Worm (Caenorhabditis elegans) whole organism, L4 larva: ENCODE results near the gene F25B3.2.
A peak's percentile ranks its signal among the peaks of the same experiment; 100 is the strongest.

ENCODE experiments used
- F26F4.8 ChIP-seq: fragments of 200-800 bp; sonication (Bioruptor generic); conservative IDR thresholded peaks from 2 replicates; pipeline ENCODE4 v1.3.6; 2022; ENCODE audit warnings: missing genetic modification characterization, missing compliant biosample characterization
- F49E8.2 ChIP-seq: sonication (generic microtip); optimal IDR thresholded peaks from 2 replicates; lab custom pipeline; 2016; ENCODE audit warnings: missing compliant biosample characterization, mild to moderate bottlenecking, missing genetic modification characterization, borderline replicate concordance
- R02D3.7 ChIP-seq: fragments of 150-350 bp; sonication (generic microtip); optimal IDR thresholded peaks from 3 replicates; lab custom pipeline; 2014; ENCODE audit warnings: missing biosample characterization, missing genetic modification characterization
- Y48G9A.11 ChIP-seq: fragments of 200-800 bp; sonication (Bioruptor generic); IDR thresholded peaks from 2 replicates; pipeline ENCODE4 v1.3.6; 2022; ENCODE audit warnings: missing genetic modification reagents, missing genetic modification characterization, missing compliant biosample characterization
- Y5F2A.4 ChIP-seq: fragments of 200-800 bp; sonication (Bioruptor generic); optimal IDR thresholded peaks from 2 replicates; lab custom pipeline; 2018; ENCODE audit warnings: mild to moderate bottlenecking, missing genetic modification characterization, missing compliant biosample characterization
- ZK337.2 ChIP-seq: fragments of 200-800 bp; sonication (Bioruptor generic); IDR thresholded peaks from 2 replicates; pipeline ENCODE4 v1.3.6; 2022; ENCODE audit warnings: missing genetic modification reagents, missing genetic modification characterization, missing compliant biosample characterization
- aha-1 ChIP-seq: fragments of 150-350 bp; peaks from one replicate; lab custom pipeline; 2014; ENCODE audit warnings: missing biosample characterization, missing genetic modification characterization
- ceh-32 ChIP-seq: sonication (generic microtip); optimal IDR thresholded peaks from 2 replicates; lab custom pipeline; 2016; ENCODE audit warnings: mild to moderate bottlenecking, missing genetic modification characterization, missing compliant biosample characterization; ENCODE audit not compliant: poor library complexity
- ceh-44 ChIP-seq: fragments of 200-800 bp; sonication (Bioruptor generic); IDR thresholded peaks from 2 replicates; pipeline ENCODE4 v1.3.6; 2022; ENCODE audit warnings: missing genetic modification reagents, missing genetic modification characterization, missing compliant biosample characterization
- cey-2 ChIP-seq: sonication (generic microtip); optimal IDR thresholded peaks from 3 replicates; lab custom pipeline; 2017; ENCODE audit warnings: missing genetic modification characterization, mild to moderate bottlenecking, missing compliant biosample characterization, antibody characterized with exemption, borderline replicate concordance; ENCODE audit not compliant: insufficient read depth
- daf-12 ChIP-seq: fragments of 150-350 bp; optimal IDR thresholded peaks from 2 replicates; lab custom pipeline; 2014; ENCODE audit warnings: missing biosample characterization, missing genetic modification reagents, missing genetic modification characterization
- daf-16 ChIP-seq, 3 experiments: sonication (generic microtip); optimal IDR thresholded peaks; 2 replicates each; lab custom pipeline; 2016 to 2017; ENCODE audit warnings: missing genetic modification characterization in 3 of 3, missing genetic modification reagents in 3 of 3, mild to moderate bottlenecking in 2 of 3, missing compliant biosample characterization in 2 of 3, missing biosample characterization in 1 of 3, moderate library complexity in 1 of 3
- daf-8 ChIP-seq: fragments of 200-800 bp; sonication (Bioruptor generic); IDR thresholded peaks from 2 replicates; pipeline ENCODE4 v1.3.6; 2022; ENCODE audit warnings: missing genetic modification characterization, missing compliant biosample characterization
- dmd-6 ChIP-seq: fragments of 200-800 bp; sonication (Bioruptor generic); IDR thresholded peaks from 2 replicates; pipeline ENCODE4 v1.3.6; 2022; ENCODE audit warnings: missing genetic modification reagents, missing genetic modification characterization, missing compliant biosample characterization
- dmd-8 ChIP-seq: fragments of 200-800 bp; sonication (Bioruptor generic); IDR thresholded peaks from 2 replicates; pipeline ENCODE4 v1.3.6; 2022; ENCODE audit warnings: missing genetic modification characterization, missing compliant biosample characterization
- egl-27 ChIP-seq: sonication (generic microtip); optimal IDR thresholded peaks from 3 replicates; lab custom pipeline; 2017; ENCODE audit warnings: missing biosample characterization, missing genetic modification reagents, missing genetic modification characterization
- gei-8 ChIP-seq: fragments of 200-800 bp; sonication (Bioruptor generic); optimal IDR thresholded peaks from 2 replicates; lab custom pipeline; 2018; ENCODE audit warnings: mild to moderate bottlenecking, missing genetic modification characterization, missing compliant biosample characterization
- jun-1 ChIP-seq: fragments of 150-350 bp; optimal IDR thresholded peaks from 2 replicates; lab custom pipeline; 2014; ENCODE audit warnings: missing biosample characterization, missing genetic modification reagents, missing genetic modification characterization
- lin-29 ChIP-seq: fragments of 200-800 bp; sonication (Bioruptor generic); IDR thresholded peaks from 2 replicates; pipeline ENCODE4 v1.3.6; 2022; ENCODE audit warnings: missing genetic modification reagents, missing genetic modification characterization, missing compliant biosample characterization
- lin-38 ChIP-seq: fragments of 200-800 bp; sonication (Bioruptor generic); IDR thresholded peaks from 2 replicates; pipeline ENCODE4 v1.3.6; 2022; ENCODE audit warnings: missing genetic modification reagents, missing genetic modification characterization, missing compliant biosample characterization
- lir-3 ChIP-seq: sonication (generic microtip); optimal IDR thresholded peaks from 2 replicates; lab custom pipeline; 2016; ENCODE audit warnings: mild to moderate bottlenecking, missing genetic modification characterization, missing compliant biosample characterization
- lsy-2 ChIP-seq, 2 experiments: fragments of 150-350 bp in 1 of 2; sonication (generic microtip) in 1 of 2; optimal IDR thresholded peaks; 2 replicates each; lab custom pipeline; 2014 to 2017; ENCODE audit warnings: missing biosample characterization in 2 of 2, missing genetic modification characterization in 2 of 2
- madf-9 ChIP-seq: fragments of 200-800 bp; sonication (Bioruptor generic); conservative IDR thresholded peaks from 2 replicates; pipeline ENCODE4 v1.3.6; 2022; ENCODE audit warnings: missing genetic modification reagents, missing genetic modification characterization, missing compliant biosample characterization
- mdl-1 ChIP-seq, 2 experiments: fragments of 150-350 bp in 1 of 2; sonication (generic microtip) in 1 of 2; optimal IDR thresholded peaks; 2 replicates each; lab custom pipeline; 2014 to 2017; ENCODE audit warnings: missing biosample characterization in 2 of 2, missing genetic modification characterization in 2 of 2
- mdt-29 ChIP-seq: fragments of 200-800 bp; sonication (Bioruptor generic); IDR thresholded peaks from 2 replicates; pipeline ENCODE4 v1.3.6; 2022; ENCODE audit warnings: missing genetic modification reagents, missing genetic modification characterization, missing compliant biosample characterization
- mes-2 ChIP-seq: sonication (generic microtip); optimal IDR thresholded peaks from 2 replicates; lab custom pipeline; 2016; ENCODE audit warnings: missing genotype, mild to moderate bottlenecking, missing genetic modification characterization, missing compliant biosample characterization; ENCODE audit not compliant: poor library complexity, severe bottlenecking
- mxl-2 ChIP-seq: fragments of 200-800 bp; sonication (Bioruptor generic); conservative IDR thresholded peaks from 2 replicates; pipeline ENCODE4 v1.3.6; 2022; ENCODE audit warnings: missing genetic modification reagents, missing genetic modification characterization, missing compliant biosample characterization
- mxl-3 ChIP-seq: fragments of 200-800 bp; sonication (Bioruptor generic); optimal IDR thresholded peaks from 2 replicates; lab custom pipeline; 2018; ENCODE audit warnings: mild to moderate bottlenecking, missing genetic modification characterization, missing compliant biosample characterization
- nhr-10 ChIP-seq: fragments of 150-350 bp; optimal IDR thresholded peaks from 2 replicates; lab custom pipeline; 2014; ENCODE audit warnings: missing biosample characterization, missing genetic modification characterization
- nhr-11 ChIP-seq: fragments of 150-350 bp; optimal IDR thresholded peaks from 2 replicates; lab custom pipeline; 2014; ENCODE audit warnings: missing biosample characterization, missing genetic modification characterization
- nhr-111 ChIP-seq: fragments of 200-800 bp; sonication (Bioruptor generic); optimal IDR thresholded peaks from 2 replicates; lab custom pipeline; 2018; ENCODE audit warnings: mild to moderate bottlenecking, missing genetic modification characterization, missing compliant biosample characterization
- nhr-42 ChIP-seq: fragments of 200-800 bp; sonication (Bioruptor generic); IDR thresholded peaks from 2 replicates; pipeline ENCODE4 v1.3.6; 2022; ENCODE audit warnings: missing genetic modification characterization, missing compliant biosample characterization
- nhr-76 ChIP-seq: fragments of 150-350 bp; optimal IDR thresholded peaks from 2 replicates; lab custom pipeline; 2014; ENCODE audit warnings: missing biosample characterization, missing genetic modification characterization
- pha-4 ChIP-seq, 2 experiments: fragments of 150-350 bp in 1 of 2; fragments of 200-800 bp in 1 of 2; sonication (Bioruptor generic) in 1 of 2; IDR thresholded peaks in 1 of 2; optimal IDR thresholded peaks in 1 of 2; 2 replicates each; pipeline versions ENCODE4 v1.3.6 to Lab custom; 2014 to 2022; ENCODE audit warnings: missing genetic modification characterization in 2 of 2, missing genetic modification reagents in 2 of 2, missing biosample characterization in 1 of 2, missing compliant biosample characterization in 1 of 2
- php-3 ChIP-seq: fragments of 200-800 bp; sonication (Bioruptor generic); IDR thresholded peaks from 2 replicates; pipeline ENCODE4 v1.3.6; 2022; ENCODE audit warnings: missing genetic modification reagents, missing genetic modification characterization, missing compliant biosample characterization
- pqm-1 ChIP-seq: sonication (generic microtip); optimal IDR thresholded peaks from 2 replicates; lab custom pipeline; 2017; ENCODE audit warnings: missing biosample characterization, missing genetic modification characterization
- rbr-2 ChIP-seq: sonication (generic microtip); optimal IDR thresholded peaks from 2 replicates; lab custom pipeline; 2016; ENCODE audit warnings: missing genotype, missing genetic modification characterization, missing compliant biosample characterization
- saeg-2 ChIP-seq: fragments of 200-800 bp; sonication (Bioruptor generic); IDR thresholded peaks from 2 replicates; pipeline ENCODE4 v1.3.6; 2022; ENCODE audit warnings: missing genetic modification reagents, missing genetic modification characterization, missing compliant biosample characterization
- sdz-12 ChIP-seq: fragments of 200-800 bp; sonication (Bioruptor generic); optimal IDR thresholded peaks from 2 replicates; lab custom pipeline; 2018; ENCODE audit warnings: mild to moderate bottlenecking, missing genetic modification characterization, missing compliant biosample characterization
- skn-1 ChIP-seq: fragments of 150-350 bp; optimal IDR thresholded peaks from 2 replicates; lab custom pipeline; 2014; ENCODE audit warnings: missing biosample characterization, missing genetic modification characterization
- snpc-4 ChIP-seq: fragments of 150-350 bp; optimal IDR thresholded peaks from 2 replicates; lab custom pipeline; 2014; ENCODE audit warnings: missing biosample characterization, missing genetic modification characterization
- spr-1 ChIP-seq: sonication (generic microtip); optimal IDR thresholded peaks from 2 replicates; lab custom pipeline; 2016; ENCODE audit warnings: mild to moderate bottlenecking, missing genetic modification characterization, missing compliant biosample characterization
- spr-3 ChIP-seq: fragments of 200-800 bp; sonication (Bioruptor generic); optimal IDR thresholded peaks from 2 replicates; lab custom pipeline; 2018; ENCODE audit warnings: mild to moderate bottlenecking, missing genetic modification characterization, missing compliant biosample characterization
- tra-1 ChIP-seq: fragments of 200-800 bp; sonication (Bioruptor generic); IDR thresholded peaks from 2 replicates; pipeline ENCODE4 v1.3.6; 2022; ENCODE audit warnings: missing genetic modification reagents, missing genetic modification characterization, missing compliant biosample characterization
- unc-39 ChIP-seq: sonication (generic microtip); optimal IDR thresholded peaks from 2 replicates; lab custom pipeline; 2017; ENCODE audit warnings: missing biosample characterization, missing genetic modification characterization
- vab-7 ChIP-seq: fragments of 200-800 bp; sonication (Bioruptor generic); IDR thresholded peaks from 2 replicates; pipeline ENCODE4 v1.3.6; 2022; ENCODE audit warnings: missing genetic modification reagents, missing genetic modification characterization, missing compliant biosample characterization
- zfp-2 ChIP-seq: sonication (generic microtip); optimal IDR thresholded peaks from 2 replicates; lab custom pipeline; 2016; ENCODE audit warnings: mild to moderate bottlenecking, missing genetic modification characterization, missing compliant biosample characterization
- zfp-3 ChIP-seq: fragments of 200-800 bp; sonication (Bioruptor generic); conservative IDR thresholded peaks from 2 replicates; pipeline ENCODE4 v1.3.6; 2022; ENCODE audit warnings: missing genetic modification reagents, missing genetic modification characterization, missing compliant biosample characterization
- ztf-11 ChIP-seq: fragments of 150-350 bp; optimal IDR thresholded peaks from 2 replicates; lab custom pipeline; 2014; ENCODE audit warnings: missing biosample characterization, missing genetic modification characterization
- ztf-7 ChIP-seq: fragments of 150-350 bp; optimal IDR thresholded peaks from 2 replicates; lab custom pipeline; 2014; ENCODE audit warnings: missing biosample characterization, missing genetic modification characterization

The F25B3.2 gene

ce11 chrV:9544176-9544632, 32.9 kb upstream of the F25B3.2 start, which contains the start of gene mdf-1 (continued):
- TF ChIP-seq saeg-2 (GFP tag; lab: Robert Waterston, UW), result no peak
- no peak for TF ChIP-seq ceh-32
- peak; percentile 21 to 86 for TF ChIP-seq lsy-2 (tag; optimal IDR thresholded peaks at IDR 0.05; lab: Kevin White, UChicago)
- TF ChIP-seq mxl-2 (GFP tag; lab: Robert Waterston, UW), result no peak
- no peak for TF ChIP-seq mdl-1 (tag; optimal IDR thresholded peaks at IDR 0.05; lab: Kevin White, UChicago)
- no peak for TF ChIP-seq ztf-11 (tag; lab: Kevin White, UChicago)
- TF ChIP-seq F26F4.8 (GFP tag; lab: Robert Waterston, UW), result no peak
- TF ChIP-seq mes-2 (tag; lab: Kevin White, UChicago), result peak; percentile 91
- peak; percentile 5 for TF ChIP-seq nhr-10 (tag; lab: Kevin White, UChicago)
- peak; percentile 47 for TF ChIP-seq spr-1 (tag; lab: Kevin White, UChicago)
- no peak for TF ChIP-seq pqm-1 (tag; lab: Kevin White, UChicago)
- no peak for TF ChIP-seq Y48G9A.11 (GFP tag; lab: Robert Waterston, UW)
- no peak for TF ChIP-seq skn-1 (tag; lab: Kevin White, UChicago)
- no peak for TF ChIP-seq daf-8 (GFP tag; lab: Robert Waterston, UW)
- TF ChIP-seq ztf-7, result no peak
- TF ChIP-seq tra-1, result no peak
- TF ChIP-seq nhr-42, result no peak
- TF ChIP-seq lir-3 (tag; lab: Kevin White, UChicago), result no peak
- no peak for TF ChIP-seq zfp-3
- no peak for TF ChIP-seq snpc-4
- TF ChIP-seq egl-27, result no peak
- TF ChIP-seq lin-29, result no peak
- peak; percentile 19; the same call in 1 of the 2 replicates for TF ChIP-seq dmd-6
- TF ChIP-seq zfp-2 (tag; lab: Kevin White, UChicago), result no peak
- no peak for TF ChIP-seq cey-2 (tag; lab: Kevin White, UChicago)
- TF ChIP-seq unc-39 (tag; lab: Kevin White, UChicago), result no peak
- TF ChIP-seq nhr-111 (GFP tag; lab: Kevin White, UChicago), result no peak
- no peak for TF ChIP-seq php-3
- no peak for TF ChIP-seq nhr-76 (tag; lab: Kevin White, UChicago)
- no peak for TF ChIP-seq dmd-8 (GFP tag; lab: Robert Waterston, UW)
- no peak for TF ChIP-seq ceh-44 (GFP tag; lab: Robert Waterston, UW)
- TF ChIP-seq ZK337.2 (GFP tag; lab: Robert Waterston, UW), result no peak
- 0 out of 2 replicates have a peak, but pooled peaks have one; percentile 43 for TF ChIP-seq pha-4 (GFP tag; IDR thresholded peaks at IDR 0.05; lab: Robert Waterston, UW)
- peak; percentile 38 for TF ChIP-seq pha-4 (tag; optimal IDR thresholded peaks at IDR 0.05; lab: Kevin White, UChicago)
- no peak for TF ChIP-seq R02D3.7
- no peak for TF ChIP-seq Y5F2A.4 (GFP tag; lab: Kevin White, UChicago)
- TF ChIP-seq madf-9 (GFP tag; lab: Robert Waterston, UW), result peak; percentile 38; the same call in 1 of the 2 replicates
- no peak for TF ChIP-seq jun-1
- TF ChIP-seq daf-16 (GFP tag; optimal IDR thresholded peaks at IDR 0.05; lab: Kevin White, UChicago), result no peak
- peak; percentile 49 for TF ChIP-seq daf-16 (tag; optimal IDR thresholded peaks at IDR 0.05; lab: Kevin White, UChicago)
- TF ChIP-seq gei-8 (GFP tag; lab: Kevin White, UChicago), result no peak
- TF ChIP-seq mdt-29 (GFP tag; lab: Robert Waterston, UW), result no peak
- peak; percentile 61 for TF ChIP-seq lin-38 (GFP tag; lab: Robert Waterston, UW)
- no peak for TF ChIP-seq sdz-12 (GFP tag; lab: Kevin White, UChicago)
- TF ChIP-seq aha-1 (tag; lab: Kevin White, UChicago), result peak; percentile 87
- no peak for TF ChIP-seq F49E8.2 (tag; lab: Kevin White, UChicago)
- TF ChIP-seq rbr-2 (tag; lab: Kevin White, UChicago), result peak; percentile 57
- no peak for TF ChIP-seq spr-3
- TF ChIP-seq vab-7 (GFP tag; lab: Robert Waterston, UW), result no peak
- TF ChIP-seq nhr-11 (tag; lab: Kevin White, UChicago), result peak; percentile 26
- TF ChIP-seq mxl-3, result no peak
- no peak for TF ChIP-seq daf-12
